Fruit fly (Drosophila melanogaster) whole organism, embryonic: Measurements from ENCODE around the gene Spn75F.

ENCODE experiments used
- ATbp ChIP-seq: fragments of 200-800 bp; sonication (Bioruptor generic); optimal IDR thresholded peaks from 2 replicates; lab custom pipeline; 2017; ENCODE audit warnings: missing biosample characterization, mild to moderate bottlenecking, missing genetic modification characterization, missing genetic modification reagents
- Aef1 ChIP-seq: fragments of 200-800 bp; sonication (Bioruptor generic); IDR thresholded peaks from 3 replicates; pipeline ENCODE4 v1.3.6; 2022; ENCODE audit warnings: missing biosample characterization, missing genetic modification characterization
- CG10147 ChIP-seq: fragments of 200-800 bp; sonication (Bioruptor generic); optimal IDR thresholded peaks from 2 replicates; lab custom pipeline; 2019; ENCODE audit warnings: missing biosample characterization, mild to moderate bottlenecking, missing genetic modification characterization, moderate library complexity
- CG10543 ChIP-seq: fragments of 200-800 bp; sonication (Bioruptor generic); optimal IDR thresholded peaks from 3 replicates; lab custom pipeline; 2017; ENCODE audit warnings: missing biosample characterization, mild to moderate bottlenecking, missing genetic modification characterization, moderate library complexity
- CG10565 ChIP-seq: fragments of 200-800 bp; sonication (Bioruptor generic); optimal IDR thresholded peaks from 3 replicates; lab custom pipeline; 2016; ENCODE audit warnings: missing biosample characterization, mild to moderate bottlenecking, missing genetic modification characterization
- CG12942 ChIP-seq: fragments of 200-800 bp; sonication (Bioruptor generic); optimal IDR thresholded peaks from 3 replicates; lab custom pipeline; 2016; ENCODE audit warnings: missing biosample characterization, missing genetic modification characterization
- CG13624 ChIP-seq: fragments of 200-800 bp; sonication (Bioruptor generic); optimal IDR thresholded peaks from 2 replicates; lab custom pipeline; 2016; ENCODE audit warnings: missing biosample characterization, missing genetic modification characterization
- CG14965 ChIP-seq: fragments of 200-800 bp; sonication (Bioruptor generic); optimal IDR thresholded peaks from 2 replicates; lab custom pipeline; 2016; ENCODE audit warnings: missing biosample characterization, missing genetic modification characterization, borderline replicate concordance
- CG15514 ChIP-seq: fragments of 200-800 bp; sonication (Bioruptor generic); optimal IDR thresholded peaks from 3 replicates; lab custom pipeline; 2017; ENCODE audit warnings: missing biosample characterization, missing genetic modification characterization, mild to moderate bottlenecking, moderate library complexity, missing genetic modification reagents
- CG16779 ChIP-seq: fragments of 200-800 bp; sonication (Bioruptor generic); IDR thresholded peaks from 2 replicates; pipeline ENCODE4 v1.3.6; 2022; ENCODE audit warnings: missing biosample characterization, missing genetic modification characterization
- CG2199 ChIP-seq: fragments of 200-800 bp; sonication (Bioruptor generic); IDR thresholded peaks from 3 replicates; pipeline ENCODE4 v1.3.6; 2022; ENCODE audit warnings: missing biosample characterization, missing genetic modification characterization
- CG2889 ChIP-seq: fragments of 200-800 bp; sonication (Bioruptor generic); IDR thresholded peaks from 3 replicates; pipeline ENCODE4 v1.3.6; 2022; ENCODE audit warnings: missing biosample characterization, missing genetic modification characterization
- CG34376 ChIP-seq: fragments of 200-800 bp; sonication (Bioruptor generic); optimal IDR thresholded peaks from 2 replicates; lab custom pipeline; 2018; ENCODE audit warnings: missing biosample characterization, mild to moderate bottlenecking, missing genetic modification characterization
- CG7839 ChIP-seq: fragments of 200-800 bp; sonication (Bioruptor generic); optimal IDR thresholded peaks from 3 replicates; lab custom pipeline; 2018; ENCODE audit warnings: missing biosample characterization, mild to moderate bottlenecking, missing genetic modification characterization, moderate library complexity
- CG8388 ChIP-seq: fragments of 200-800 bp; sonication (Bioruptor generic); optimal IDR thresholded peaks from 2 replicates; lab custom pipeline; 2019; ENCODE audit warnings: missing biosample characterization, mild to moderate bottlenecking, missing genetic modification characterization, moderate library complexity
- CG8944 ChIP-seq: fragments of 200-800 bp; sonication (Bioruptor generic); optimal IDR thresholded peaks from 3 replicates; lab custom pipeline; 2016; ENCODE audit warnings: missing biosample characterization, missing genetic modification characterization
- Doc2 ChIP-seq: fragments of 200-800 bp; sonication (Bioruptor generic); IDR thresholded peaks from 2 replicates; pipeline ENCODE4 v1.3.6; 2022; ENCODE audit warnings: missing biosample characterization, missing genetic modification characterization
- ERR ChIP-seq: fragments of 200-800 bp; sonication (Bioruptor generic); optimal IDR thresholded peaks from 2 replicates; lab custom pipeline; 2016; ENCODE audit warnings: missing biosample characterization, missing genetic modification characterization
- H15 ChIP-seq: fragments of 200-800 bp; sonication (Bioruptor generic); IDR thresholded peaks from 3 replicates; pipeline ENCODE4 v1.3.6; 2022; ENCODE audit warnings: missing biosample characterization, missing genetic modification characterization
- HLH3B ChIP-seq: fragments of 200-800 bp; sonication (Bioruptor generic); IDR thresholded peaks from 2 replicates; pipeline ENCODE4 v1.3.6; 2022; ENCODE audit warnings: missing biosample characterization, missing genetic modification characterization
- HLHmδ ChIP-seq: fragments of 200-800 bp; sonication (Bioruptor generic); optimal IDR thresholded peaks from 2 replicates; lab custom pipeline; 2018; ENCODE audit warnings: missing biosample characterization, mild to moderate bottlenecking, missing genetic modification characterization, moderate library complexity
- Hmx ChIP-seq: fragments of 200-800 bp; sonication (Bioruptor generic); optimal IDR thresholded peaks from 2 replicates; lab custom pipeline; 2016; ENCODE audit warnings: missing biosample characterization, missing genetic modification characterization
- Med ChIP-seq: fragments of 200-800 bp; sonication (Bioruptor generic); peaks from one replicate; lab custom pipeline; 2016; ENCODE audit warnings: missing biosample characterization, missing genetic modification characterization, mild to moderate bottlenecking, inconsistent platforms, moderate library complexity
- Myb ChIP-seq: fragments of 200-800 bp; sonication (Bioruptor generic); optimal IDR thresholded peaks from 2 replicates; lab custom pipeline; 2016; ENCODE audit warnings: missing biosample characterization, missing genetic modification characterization
- NC2β ChIP-seq: fragments of 200-800 bp; sonication (Bioruptor generic); optimal IDR thresholded peaks from 2 replicates; lab custom pipeline; 2016; ENCODE audit warnings: missing biosample characterization, missing genetic modification characterization
- NK7.1 ChIP-seq: fragments of 200-800 bp; sonication (Bioruptor generic); optimal IDR thresholded peaks from 3 replicates; lab custom pipeline; 2016; ENCODE audit warnings: missing biosample characterization, missing genetic modification characterization
- NfI ChIP-seq: fragments of 200-800 bp; sonication (Bioruptor generic); optimal IDR thresholded peaks from 3 replicates; lab custom pipeline; 2018; ENCODE audit warnings: missing biosample characterization, mild to moderate bottlenecking, missing genetic modification characterization, moderate library complexity
- Ptx1 ChIP-seq: fragments of 200-800 bp; sonication (Bioruptor generic); IDR thresholded peaks from 2 replicates; pipeline ENCODE4 v1.3.6; 2022; ENCODE audit warnings: missing biosample characterization, missing genetic modification characterization
- Ssrp ChIP-seq: fragments of 200-800 bp; sonication (Bioruptor generic); optimal IDR thresholded peaks from 2 replicates; lab custom pipeline; 2018; ENCODE audit warnings: missing biosample characterization, mild to moderate bottlenecking, missing genetic modification characterization, moderate library complexity
- abd-A ChIP-seq: fragments of 200-800 bp; sonication (Bioruptor generic); optimal IDR thresholded peaks from 3 replicates; lab custom pipeline; 2019; ENCODE audit warnings: missing biosample characterization, mild to moderate bottlenecking, missing genetic modification characterization, moderate library complexity
- amos ChIP-seq: fragments of 200-800 bp; sonication (Bioruptor generic); IDR thresholded peaks from 2 replicates; pipeline ENCODE4 v1.3.6; 2022; ENCODE audit warnings: missing biosample characterization, missing genetic modification characterization; ENCODE audit not compliant: partially characterized antibody
- cad ChIP-seq: fragments of >200 bp; optimal IDR thresholded peaks from 2 replicates; lab custom pipeline; 2017; ENCODE audit warnings: missing biosample characterization, missing genetic modification characterization
- gcm ChIP-seq: fragments of 200-800 bp; sonication (Bioruptor generic); optimal IDR thresholded peaks from 2 replicates; lab custom pipeline; 2019; ENCODE audit warnings: missing biosample characterization, mild to moderate bottlenecking, missing genetic modification characterization, moderate library complexity
- grn ChIP-seq: fragments of 200-800 bp; sonication (Bioruptor generic); optimal IDR thresholded peaks from 3 replicates; lab custom pipeline; 2017; ENCODE audit warnings: missing biosample characterization, missing genetic modification characterization
- gro ChIP-seq: fragments of 200-800 bp; sonication (Bioruptor generic); optimal IDR thresholded peaks from 2 replicates; lab custom pipeline; 2016; ENCODE audit warnings: missing biosample characterization, missing genetic modification characterization
- her ChIP-seq: fragments of 200-800 bp; sonication (Bioruptor generic); optimal IDR thresholded peaks from 2 replicates; lab custom pipeline; 2016; ENCODE audit warnings: missing biosample characterization, missing genetic modification characterization
- knrl ChIP-seq: fragments of 200-800 bp; sonication (Bioruptor generic); IDR thresholded peaks from 3 replicates; pipeline ENCODE4 v1.3.6; 2022; ENCODE audit warnings: missing biosample characterization, missing genetic modification characterization; ENCODE audit not compliant: partially characterized antibody
- lab ChIP-seq: fragments of 200-800 bp; sonication (Bioruptor generic); optimal IDR thresholded peaks from 3 replicates; lab custom pipeline; 2017; ENCODE audit warnings: missing biosample characterization, missing genetic modification characterization, mild to moderate bottlenecking, moderate library complexity, missing genetic modification reagents
- nmo ChIP-seq: fragments of 200-800 bp; sonication (Bioruptor generic); optimal IDR thresholded peaks from 2 replicates; lab custom pipeline; 2018; ENCODE audit warnings: missing biosample characterization, mild to moderate bottlenecking, missing genetic modification characterization, moderate library complexity
- odd ChIP-seq: fragments of 200-800 bp; sonication (Bioruptor generic); optimal IDR thresholded peaks from 2 replicates; lab custom pipeline; 2017; ENCODE audit warnings: missing biosample characterization, mild to moderate bottlenecking, missing genetic modification characterization
- org-1 ChIP-seq: fragments of 200-800 bp; sonication (Bioruptor generic); optimal IDR thresholded peaks from 2 replicates; lab custom pipeline; 2017; ENCODE audit warnings: missing biosample characterization, missing genetic modification characterization
- row ChIP-seq: fragments of 200-800 bp; sonication (Bioruptor generic); IDR thresholded peaks from 3 replicates; pipeline ENCODE4 v1.3.6; 2022; ENCODE audit warnings: missing biosample characterization, missing genetic modification characterization
- run ChIP-seq: fragments of 200-800 bp; sonication (Bioruptor generic); optimal IDR thresholded peaks from 3 replicates; lab custom pipeline; 2018; ENCODE audit warnings: missing biosample characterization, mild to moderate bottlenecking, missing genetic modification characterization
- salm ChIP-seq: fragments of 200-800 bp; sonication (Bioruptor generic); optimal IDR thresholded peaks from 2 replicates; lab custom pipeline; 2018; ENCODE audit warnings: missing biosample characterization, mild to moderate bottlenecking, missing genetic modification characterization
- shn ChIP-seq: fragments of 200-800 bp; sonication (Bioruptor generic); optimal IDR thresholded peaks from 3 replicates; lab custom pipeline; 2016; ENCODE audit warnings: missing biosample characterization, missing genetic modification characterization
- sim ChIP-seq: fragments of 200-800 bp; sonication (Bioruptor generic); IDR thresholded peaks from 2 replicates; pipeline ENCODE4 v1.3.6; 2022; ENCODE audit warnings: missing biosample characterization, missing genetic modification characterization
- toy ChIP-seq: fragments of 200-800 bp; sonication (Bioruptor generic); IDR thresholded peaks from 2 replicates; pipeline ENCODE4 v1.3.6; 2022; ENCODE audit warnings: missing biosample characterization, missing genetic modification characterization
- trh ChIP-seq: fragments of 200-800 bp; sonication (Bioruptor generic); optimal IDR thresholded peaks from 2 replicates; lab custom pipeline; 2016; ENCODE audit warnings: missing biosample characterization, missing genetic modification characterization
- unc-4 ChIP-seq: fragments of 200-800 bp; sonication (Bioruptor generic); IDR thresholded peaks from 2 replicates; pipeline ENCODE4 v1.3.6; 2022; ENCODE audit warnings: missing biosample characterization, missing genetic modification characterization; ENCODE audit not compliant: partially characterized antibody
- z ChIP-seq: fragments of 200-800 bp; sonication (Bioruptor generic); IDR thresholded peaks from 3 replicates; pipeline ENCODE4 v1.3.6; 2022; ENCODE audit warnings: missing biosample characterization, missing genetic modification characterization
- zfh1 ChIP-seq: fragments of 200-800 bp; sonication (Bioruptor generic); IDR thresholded peaks from 3 replicates; pipeline ENCODE4 v1.3.6; 2022; ENCODE audit warnings: missing biosample characterization, missing genetic modification characterization

The Spn75F gene

DNA sequence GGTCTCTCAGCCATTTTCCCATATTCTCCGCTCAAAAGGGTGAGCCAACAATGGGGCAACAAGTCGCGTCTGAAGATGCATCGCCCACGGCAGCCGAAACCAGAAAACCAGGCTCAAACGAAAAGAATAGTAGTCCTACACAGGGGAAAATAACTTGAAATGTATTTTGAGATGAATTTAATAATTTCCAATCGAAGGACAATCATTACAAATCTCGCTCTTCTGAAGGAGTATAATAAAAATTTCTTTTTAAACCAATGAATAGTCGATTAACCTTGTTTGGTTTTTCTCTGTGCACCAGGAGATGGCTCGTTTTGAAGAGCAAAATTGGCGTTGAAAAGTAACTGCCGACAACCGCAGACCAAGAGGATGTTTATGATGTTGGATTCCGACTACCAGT is 30.4 kb upstream of the Spn75F start (continued):
- TF ChIP-seq Aef1 (0 out of 3 replicates have a peak, but pooled peaks have one; percentile 26), CG34376 (GFP tag; lab: Kevin White, UChicago) (no peak), Ptx1 (GFP tag; lab: Robert Waterston, UW) (peak; percentile 55), CG12942 (GFP tag; lab: Kevin White, UChicago) (no peak), Hmx (GFP tag; lab: Kevin White, UChicago) (no peak), CG15514 (GFP tag; lab: Kevin White, UChicago) (no peak), gcm (GFP tag; lab: Kevin White, UChicago) (no peak), CG2889 (GFP tag; lab: Robert Waterston, UW) (no peak), CG7839 (tag; lab: Kevin White, UChicago) (peak; percentile 34), Myb (GFP tag; lab: Kevin White, UChicago) (no peak), HLHmδ (GFP tag; lab: Kevin White, UChicago) (no peak), NK7.1 (GFP tag; lab: Kevin White, UChicago) (no peak), amos (GFP tag; lab: Robert Waterston, UW) (no peak), nmo (GFP tag; lab: Kevin White, UChicago) (peak; percentile 49), Ssrp (tag; lab: Kevin White, UChicago) (peak; percentile 31), odd (GFP tag; lab: Kevin White, UChicago) (no peak), H15 (GFP tag; lab: Robert Waterston, UW) (0 out of 3 replicates have a peak, but pooled peaks have one; percentile 27), z (0 out of 3 replicates have a peak, but pooled peaks have one; percentile 39), NC2β (GFP tag; lab: Kevin White, UChicago) (no peak), CG10565 (no peak), salm (no peak), toy (no peak), CG14965 (GFP tag; lab: Kevin White, UChicago) (no peak), lab (GFP tag; lab: Kevin White, UChicago) (peak; percentile 2), ATbp (GFP tag; lab: Kevin White, UChicago) (no peak), run (tag; lab: Kevin White, UChicago) (no peak), CG13624 (GFP tag; lab: Kevin White, UChicago) (peak; percentile 17), CG16779 (GFP tag; lab: Robert Waterston, UW) (no peak), CG10543 (no peak), Med (GFP tag; lab: Kevin White, UChicago) (peak; percentile 90), her (no peak), CG8944 (GFP tag; lab: Kevin White, UChicago) (no peak), knrl (GFP tag; lab: Robert Waterston, UW) (no peak), CG10147 (no peak), row (peak; percentile 49; the same call in 2 of the 3 replicates), CG8388 (GFP tag; lab: Kevin White, UChicago) (peak; percentile 33), trh (GFP tag; lab: Kevin White, UChicago) (no peak), HLH3B (no peak), CG2199 (peak; percentile 19; the same call in 1 of the 3 replicates), grn (GFP tag; lab: Kevin White, UChicago) (no peak), NfI (no peak), gro (GFP tag; lab: Kevin White, UChicago) (no peak), unc-4 (GFP tag; lab: Robert Waterston, UW) (no peak), cad (GFP tag; lab: Kevin White, UChicago) (no peak), sim (GFP tag; lab: Robert Waterston, UW) (no peak), ERR (GFP tag; lab: Kevin White, UChicago) (no peak), shn (GFP tag; lab: Kevin White, UChicago) (peak; percentile 20), abd-A (tag; lab: Kevin White, UChicago) (no peak), org-1 (GFP tag; lab: Kevin White, UChicago) (no peak), zfh1 (GFP tag; lab: Robert Waterston, UW) (peak; percentile 40; the same call in 1 of the 3 replicates), Doc2 (GFP tag; lab: Robert Waterston, UW) (no peak)
